Worm (Caenorhabditis elegans) whole organism, L4 larva: ENCODE data around the gene cst-1.

Experiments used
- T20F7.1 ChIP-seq: fragments of 200-800 bp; sonication (Bioruptor generic); optimal IDR thresholded peaks from 2 replicates; lab custom pipeline; 2018; ENCODE audit warnings: mild to moderate bottlenecking, missing genetic modification characterization, missing compliant biosample characterization
- lin-13 ChIP-seq: fragments of 150-350 bp; optimal IDR thresholded peaks from 2 replicates; lab custom pipeline; 2014; ENCODE audit warnings: missing biosample characterization, missing genetic modification reagents, missing genetic modification characterization
- nhr-77 ChIP-seq: fragments of 150-350 bp; optimal IDR thresholded peaks from 2 replicates; lab custom pipeline; 2014; ENCODE audit warnings: missing biosample characterization, missing genetic modification characterization

DNA sequence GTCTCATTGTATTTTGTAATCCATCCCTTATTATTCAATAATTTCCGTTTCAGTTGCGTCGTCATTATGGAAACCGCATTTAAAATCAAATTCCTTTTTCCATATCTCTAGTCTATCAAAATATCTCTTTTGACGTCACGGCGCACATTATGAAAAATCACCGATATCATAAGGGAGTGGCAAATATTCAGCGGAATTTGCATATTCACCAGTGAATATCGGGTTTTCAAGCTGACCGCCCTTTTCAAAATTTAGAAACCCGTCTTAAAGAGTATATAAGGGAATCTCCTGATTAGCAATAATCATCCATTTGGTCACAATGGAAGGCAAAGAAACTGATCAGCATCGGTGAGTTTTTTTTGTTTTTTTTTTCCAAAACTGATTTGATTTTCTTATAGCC, 13.9 kb downstream of the cst-1 start, which contains the start of gene col-165:
- TF ChIP-seq nhr-77 (tag; lab: Kevin White, UChicago) (no peak), lin-13 (no peak), T20F7.1 (no peak)
